Worm (Caenorhabditis elegans) whole organism, mixed stage, embryonic: ENCODE results near the gene egl-1.

ENCODE experiments used
- blmp-1 ChIP-seq: fragments of 150-350 bp; optimal IDR thresholded peaks from 2 replicates; lab custom pipeline; 2014; ENCODE audit warnings: missing biosample characterization, missing genetic modification characterization
- elt-3 ChIP-seq: fragments of 150-350 bp; optimal IDR thresholded peaks from 2 replicates; lab custom pipeline; 2014; ENCODE audit warnings: missing biosample characterization, missing genetic modification characterization
- nhr-28 ChIP-seq: fragments of 150-350 bp; optimal IDR thresholded peaks from 2 replicates; lab custom pipeline; 2014; ENCODE audit warnings: missing biosample characterization, missing genetic modification characterization
- pha-4 ChIP-seq: fragments of 150-350 bp; optimal IDR thresholded peaks from 2 replicates; lab custom pipeline; 2018; ENCODE audit warnings: missing biosample characterization, missing genetic modification reagents, missing genetic modification characterization
- snpc-4 ChIP-seq: fragments of 150-350 bp; optimal IDR thresholded peaks from 2 replicates; lab custom pipeline; 2014; ENCODE audit warnings: missing biosample characterization, missing genetic modification characterization
- unc-39 ChIP-seq: fragments of 150-350 bp; optimal IDR thresholded peaks from 2 replicates; lab custom pipeline; 2014; ENCODE audit warnings: missing biosample characterization, missing genetic modification characterization
- unc-62 ChIP-seq: fragments of 150-350 bp; optimal IDR thresholded peaks from 2 replicates; lab custom pipeline; 2014; ENCODE audit warnings: missing biosample characterization, missing genetic modification reagents, missing genetic modification characterization

- TF ChIP-seq nhr-28 (no peak), elt-3 (no peak), unc-62 (GFP tag; lab: Kevin White, UChicago) (no peak), blmp-1 (tag; lab: Kevin White, UChicago) (no peak), unc-39 (tag; lab: Kevin White, UChicago) (no peak), pha-4 (tag; lab: Kevin White, UChicago) (no peak), snpc-4 (tag; lab: Kevin White, UChicago) (no peak)
Observed at ce11 chrV:14457070-14457469, 24.9 kb upstream of the egl-1 start, which contains the start of gene coh-3.
